Worm (Caenorhabditis elegans): ENCODE data around the gene sel-10.

Gene sel-10

DNA sequence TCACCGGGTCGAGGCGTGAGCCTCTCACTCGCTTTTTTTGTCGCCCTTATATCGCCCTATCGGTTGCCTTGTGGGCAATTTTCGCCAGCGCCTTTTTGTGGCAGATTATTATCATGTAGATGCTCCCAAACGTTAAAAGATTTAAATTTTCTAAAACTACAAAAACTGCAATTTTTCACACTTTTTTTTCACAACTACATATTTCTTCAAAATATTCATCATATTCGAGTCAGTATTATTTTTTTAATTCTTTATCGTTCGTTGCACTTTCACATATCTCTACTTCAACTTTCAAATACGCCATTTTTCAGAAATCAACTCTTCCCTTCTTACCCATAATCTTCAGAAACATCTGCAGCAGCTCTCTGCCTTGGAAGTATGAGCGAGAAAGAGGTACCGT is 6.2 kb upstream of the sel-10 start, which contains the start of gene ceh-24:
Gene ceh-24 (plus strand): TSS at position 301 of the 400 bp plus-strand sequence.
- no peak for TF ChIP-seq ref-1 (GFP tag; conservative IDR thresholded peaks at IDR 0.05)
- no peak for TF ChIP-seq tab-1 (GFP tag; IDR thresholded peaks at IDR 0.05)
- TF ChIP-seq ztf-23 (GFP tag; IDR thresholded peaks at IDR 0.05): no peak
- TF ChIP-seq med-1 (GFP tag; optimal IDR thresholded peaks at IDR 0.05; ENCODE audit: insufficient read depth): no peak
- no peak for TF ChIP-seq T22C8.4 (GFP tag; IDR thresholded peaks at IDR 0.05)
- TF ChIP-seq flt-1 (GFP tag; IDR thresholded peaks at IDR 0.05): no peak
- no peak for TF ChIP-seq ztf-29 (GFP tag; IDR thresholded peaks at IDR 0.05)

DNA sequence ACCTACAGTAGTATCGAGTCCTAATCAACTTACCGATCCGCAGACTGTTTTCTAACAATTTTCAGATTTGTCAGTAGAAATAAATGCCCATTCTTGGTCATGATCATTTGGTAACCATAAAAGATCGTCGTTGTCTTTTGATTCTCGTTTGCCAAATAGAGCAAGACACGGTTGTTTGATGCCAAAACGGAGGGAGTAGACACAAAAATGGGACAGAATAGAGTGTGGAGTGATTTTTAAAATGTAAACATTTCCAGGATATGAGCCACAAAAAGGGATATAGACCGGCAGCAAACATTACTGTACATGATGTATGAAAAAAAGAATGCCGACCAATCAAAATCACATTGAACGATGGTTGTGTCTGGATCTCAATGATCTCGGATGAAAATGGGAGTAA is 2.3 kb upstream of the sel-10 start, which contains the start of gene F55B12.2:
Gene F55B12.2 (minus strand): TSS at position 101 of the 400 bp plus-strand sequence.
- TF ChIP-seq cog-1 (tag; optimal IDR thresholded peaks at IDR 0.05): no peak
- no peak for TF ChIP-seq tab-1 (GFP tag; IDR thresholded peaks at IDR 0.05)
- no peak for TF ChIP-seq T22C8.4 (GFP tag; IDR thresholded peaks at IDR 0.05)
- no peak for TF ChIP-seq ztf-29 (GFP tag; IDR thresholded peaks at IDR 0.05)
- no peak for TF ChIP-seq klf-2 (GFP tag; conservative IDR thresholded peaks at IDR 0.05)
- TF ChIP-seq med-1 (GFP tag; optimal IDR thresholded peaks at IDR 0.05; ENCODE audit: insufficient read depth): no peak
- no peak for TF ChIP-seq ztf-23 (GFP tag; IDR thresholded peaks at IDR 0.05)
- no peak for TF ChIP-seq flt-1 (GFP tag; IDR thresholded peaks at IDR 0.05)
- no peak for TF ChIP-seq ref-1 (GFP tag; conservative IDR thresholded peaks at IDR 0.05)

DNA sequence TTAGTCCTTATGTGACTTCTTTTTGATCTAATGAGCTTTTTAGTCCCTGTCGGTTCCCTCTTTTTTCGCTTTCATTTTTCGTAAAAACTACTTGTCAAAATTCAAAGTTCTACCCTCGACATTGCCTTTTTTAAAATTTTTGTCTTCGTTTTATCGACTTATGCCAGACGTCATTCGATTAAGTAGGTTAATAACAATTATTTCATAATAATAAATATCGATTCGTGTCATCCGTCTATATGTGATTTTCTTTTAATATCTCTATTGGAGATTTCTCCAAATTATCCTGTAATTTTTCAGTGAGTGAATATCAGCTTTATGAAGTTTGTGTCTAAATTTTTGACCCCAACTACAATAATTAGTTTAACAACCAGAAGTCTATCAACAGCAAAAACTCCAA is 3.6 kb downstream of the sel-10 start, which contains the start of gene hpo-31:
Gene hpo-31 (plus strand): TSS at position 301 of the 400 bp plus-strand sequence.
- TF ChIP-seq cog-1 (tag; optimal IDR thresholded peaks at IDR 0.05): no peak
- TF ChIP-seq med-1 (GFP tag; optimal IDR thresholded peaks at IDR 0.05; ENCODE audit: insufficient read depth): no peak
- no peak for TF ChIP-seq tab-1 (GFP tag; IDR thresholded peaks at IDR 0.05)
- no peak for TF ChIP-seq flt-1 (GFP tag; IDR thresholded peaks at IDR 0.05)
- no peak for TF ChIP-seq T22C8.4 (GFP tag; IDR thresholded peaks at IDR 0.05)
- no peak for TF ChIP-seq ztf-23 (GFP tag; IDR thresholded peaks at IDR 0.05)
- no peak for TF ChIP-seq ref-1 (GFP tag; conservative IDR thresholded peaks at IDR 0.05)
- TF ChIP-seq ztf-29 (GFP tag; IDR thresholded peaks at IDR 0.05): no peak
- TF ChIP-seq klf-2 (GFP tag; conservative IDR thresholded peaks at IDR 0.05): no peak

DNA sequence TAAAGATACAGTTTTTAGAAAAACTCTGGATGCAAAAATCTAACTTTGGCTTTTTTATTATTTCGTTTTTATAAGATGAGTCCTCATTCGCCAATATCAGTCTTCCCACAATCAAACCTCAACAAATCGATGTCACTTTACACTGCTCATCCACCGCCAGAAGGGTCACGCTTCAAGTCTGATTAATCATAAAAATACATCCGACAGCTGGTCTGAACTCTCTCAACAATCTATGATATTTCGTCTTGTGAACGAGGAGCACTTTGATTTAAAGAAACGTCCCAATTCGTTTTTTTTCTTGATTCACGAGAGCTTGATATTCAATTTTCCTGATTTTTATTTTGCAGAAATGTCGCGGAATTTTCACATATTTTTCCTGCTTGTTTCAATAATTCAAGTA is 8.8 kb downstream of the sel-10 start, which contains the start of gene nrf-5:
Gene nrf-5 (plus strand): TSS at position 348 of the 400 bp plus-strand sequence.
- TF ChIP-seq flt-1 (GFP tag; IDR thresholded peaks at IDR 0.05) (no peak), tab-1 (GFP tag; IDR thresholded peaks at IDR 0.05) (no peak), ref-1 (GFP tag; conservative IDR thresholded peaks at IDR 0.05) (no peak), klf-2 (GFP tag; conservative IDR thresholded peaks at IDR 0.05) (no peak), T22C8.4 (GFP tag; IDR thresholded peaks at IDR 0.05) (no peak), cog-1 (tag; optimal IDR thresholded peaks at IDR 0.05) (no peak), ztf-23 (GFP tag; IDR thresholded peaks at IDR 0.05) (no peak), ztf-29 (GFP tag; IDR thresholded peaks at IDR 0.05) (no peak), med-1 (GFP tag; optimal IDR thresholded peaks at IDR 0.05; ENCODE audit: insufficient read depth) (no peak)

DNA sequence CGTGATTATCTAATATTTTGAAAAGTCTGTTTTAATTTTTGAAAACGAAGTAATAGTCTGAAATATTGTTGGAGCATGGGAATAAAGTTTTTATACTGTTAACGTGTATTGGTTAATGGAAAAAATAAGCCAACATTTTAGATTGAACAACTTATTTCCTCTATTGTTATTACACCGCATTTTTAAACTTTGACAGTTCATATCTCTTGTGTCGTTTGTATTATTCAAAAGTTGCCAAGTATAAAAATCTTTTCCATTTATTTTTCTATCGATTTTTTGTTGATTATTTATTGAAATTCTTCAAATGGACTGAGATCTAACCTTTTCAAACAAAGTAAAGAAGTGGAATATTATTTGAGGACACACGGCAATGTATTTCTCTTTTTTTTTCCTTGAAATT is 11.7 kb downstream of the sel-10 start, which contains the start of gene str-165:
Gene str-165 (plus strand): TSS at position 301 of the 400 bp plus-strand sequence.
- TF ChIP-seq tab-1 (GFP tag; IDR thresholded peaks at IDR 0.05): no peak
- no peak for TF ChIP-seq ref-1 (GFP tag; conservative IDR thresholded peaks at IDR 0.05)
- TF ChIP-seq flt-1 (GFP tag; IDR thresholded peaks at IDR 0.05): no peak
- TF ChIP-seq ztf-23 (GFP tag; IDR thresholded peaks at IDR 0.05): no peak
- TF ChIP-seq klf-2 (GFP tag; conservative IDR thresholded peaks at IDR 0.05): no peak

DNA sequence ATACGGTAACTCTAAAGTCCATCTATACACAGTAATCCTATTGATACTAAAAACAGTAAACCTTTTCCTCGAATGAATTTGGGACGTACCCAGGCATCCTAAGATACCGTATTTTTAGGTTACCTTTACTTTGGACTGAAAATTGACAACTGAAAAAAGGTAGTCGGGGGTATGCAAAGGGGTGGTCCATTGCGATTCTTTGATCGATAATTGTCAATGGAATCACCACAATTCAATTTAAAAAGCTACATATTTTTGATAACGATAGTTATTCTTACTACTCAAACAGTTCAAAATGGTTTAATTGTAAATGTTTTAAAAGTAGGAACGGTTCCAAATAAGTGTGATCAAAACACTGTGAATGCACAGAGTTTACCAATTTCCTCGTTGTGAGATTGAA is 14.8 kb downstream of the sel-10 start, which contains the start of gene srx-129:
Gene srx-129 (plus strand): TSS at position 301 of the 400 bp plus-strand sequence.
- TF ChIP-seq tab-1 (GFP tag; IDR thresholded peaks at IDR 0.05): no peak
- TF ChIP-seq klf-2 (GFP tag; conservative IDR thresholded peaks at IDR 0.05): no peak
- TF ChIP-seq ref-1 (GFP tag; conservative IDR thresholded peaks at IDR 0.05): no peak
- TF ChIP-seq cog-1 (tag; optimal IDR thresholded peaks at IDR 0.05): no peak
- no peak for TF ChIP-seq T22C8.4 (GFP tag; IDR thresholded peaks at IDR 0.05)
- no peak for TF ChIP-seq med-1 (GFP tag; optimal IDR thresholded peaks at IDR 0.05; ENCODE audit: insufficient read depth)
- no peak for TF ChIP-seq ztf-29 (GFP tag; IDR thresholded peaks at IDR 0.05)
- TF ChIP-seq ztf-23 (GFP tag; IDR thresholded peaks at IDR 0.05): no peak
- no peak for TF ChIP-seq flt-1 (GFP tag; IDR thresholded peaks at IDR 0.05)

DNA sequence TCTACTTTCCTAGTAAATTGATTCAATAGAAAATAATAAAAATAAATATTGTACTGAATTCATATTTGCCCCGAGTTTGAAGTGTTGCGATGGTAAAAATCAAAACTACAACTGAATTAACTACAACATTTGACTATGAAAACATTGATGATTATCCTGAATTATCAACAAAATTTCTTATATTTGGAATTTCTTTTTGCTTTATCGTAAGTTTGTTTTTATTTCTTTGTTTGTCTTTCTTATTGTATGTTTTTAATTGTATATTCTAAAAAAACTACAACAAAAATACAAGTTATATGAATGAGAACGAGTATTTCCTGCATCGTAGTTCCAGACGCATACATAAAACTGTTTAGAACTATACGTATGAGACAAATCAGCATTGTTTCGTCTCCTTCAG is 18.0 kb downstream of the sel-10 start, which contains the start of gene srx-128:
Gene srx-128 (plus strand): TSS at position 301 of the 400 bp plus-strand sequence.
- TF ChIP-seq ztf-23 (GFP tag; IDR thresholded peaks at IDR 0.05) (no peak), klf-2 (GFP tag; conservative IDR thresholded peaks at IDR 0.05) (no peak), T22C8.4 (GFP tag; IDR thresholded peaks at IDR 0.05) (no peak), cog-1 (tag; optimal IDR thresholded peaks at IDR 0.05) (no peak), tab-1 (GFP tag; IDR thresholded peaks at IDR 0.05) (no peak), flt-1 (GFP tag; IDR thresholded peaks at IDR 0.05) (no peak)

DNA sequence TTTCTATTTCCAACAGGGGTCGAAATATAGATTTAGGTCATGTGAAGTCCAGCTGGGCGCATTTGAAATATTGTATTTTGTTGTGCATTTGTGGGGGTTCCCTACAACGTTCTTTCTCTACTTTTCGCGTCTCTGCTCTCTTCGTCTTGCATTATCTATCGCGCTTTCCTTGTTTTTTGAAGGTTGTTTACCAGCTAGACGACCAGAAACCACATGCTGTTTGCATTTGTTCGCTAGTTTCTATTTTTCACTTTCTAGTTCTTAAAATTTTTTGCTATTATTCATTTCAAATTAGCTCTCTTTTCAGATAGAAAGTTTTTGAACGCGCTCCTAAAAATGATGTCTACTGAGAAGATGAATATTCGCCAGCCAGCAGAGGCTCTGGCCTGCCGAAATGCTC is 20.3 kb downstream of the sel-10 start, which contains the start of gene F55B12.10:
Gene F55B12.10 (plus strand): TSS at position 301 of the 400 bp plus-strand sequence.
- TF ChIP-seq med-1 (GFP tag; optimal IDR thresholded peaks at IDR 0.05; ENCODE audit: insufficient read depth) (no peak), ztf-23 (GFP tag; IDR thresholded peaks at IDR 0.05) (no peak), ref-1 (GFP tag; conservative IDR thresholded peaks at IDR 0.05) (no peak), klf-2 (GFP tag; conservative IDR thresholded peaks at IDR 0.05) (no peak), tab-1 (GFP tag; IDR thresholded peaks at IDR 0.05) (no peak), cog-1 (tag; optimal IDR thresholded peaks at IDR 0.05) (no peak), flt-1 (GFP tag; IDR thresholded peaks at IDR 0.05) (no peak), ztf-29 (GFP tag; IDR thresholded peaks at IDR 0.05) (no peak)

DNA sequence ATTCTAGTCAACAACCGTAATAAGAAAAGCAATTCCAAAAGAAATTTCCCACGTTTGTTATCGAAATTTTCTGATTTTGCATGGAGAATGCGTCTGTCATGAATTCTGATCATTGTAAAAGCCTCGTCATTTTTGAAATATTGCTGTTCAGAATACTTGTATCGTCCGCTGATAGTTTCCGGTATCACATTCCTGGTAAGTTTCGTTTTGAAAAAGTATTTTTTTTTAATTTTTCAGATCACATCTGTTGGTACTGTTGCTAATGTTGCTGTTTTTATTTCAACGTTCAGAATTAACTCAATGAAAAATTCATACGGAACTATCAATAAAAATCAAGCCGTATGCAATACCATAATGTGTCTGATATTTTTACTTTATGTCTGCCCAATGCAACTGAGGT is 21.7 kb downstream of the sel-10 start, which contains the start of gene srx-17:
Gene srx-17 (plus strand): TSS at position 301 of the 400 bp plus-strand sequence.
- TF ChIP-seq flt-1 (GFP tag; IDR thresholded peaks at IDR 0.05) (no peak), tab-1 (GFP tag; IDR thresholded peaks at IDR 0.05) (no peak), ztf-29 (GFP tag; IDR thresholded peaks at IDR 0.05) (no peak), cog-1 (tag; optimal IDR thresholded peaks at IDR 0.05) (no peak), T22C8.4 (GFP tag; IDR thresholded peaks at IDR 0.05) (no peak), med-1 (GFP tag; optimal IDR thresholded peaks at IDR 0.05; ENCODE audit: insufficient read depth) (no peak), klf-2 (GFP tag; conservative IDR thresholded peaks at IDR 0.05) (no peak), ref-1 (GFP tag; conservative IDR thresholded peaks at IDR 0.05) (no peak), ztf-23 (GFP tag; IDR thresholded peaks at IDR 0.05) (no peak)

Data from whole organism, midembryonic.